Fruit fly (Drosophila melanogaster) whole organism, embryonic: ENCODE measurements around the gene CG15203.
A peak's percentile ranks its signal among the peaks of the same experiment; 100 is the strongest.

Experiments
- Atf3 ChIP-seq: fragments of 200-800 bp; sonication (Bioruptor generic); optimal IDR thresholded peaks from 3 replicates; lab custom pipeline; 2016; ENCODE audit warnings: missing biosample characterization, missing genetic modification characterization
- B-H1 ChIP-seq: fragments of 200-800 bp; sonication (Bioruptor generic); IDR thresholded peaks from 3 replicates; pipeline ENCODE4 v1.3.6; 2022; ENCODE audit warnings: missing biosample characterization, missing genetic modification characterization
- Blimp-1 ChIP-seq: fragments of 200-800 bp; sonication (Bioruptor generic); optimal IDR thresholded peaks from 3 replicates; lab custom pipeline; 2018; ENCODE audit warnings: missing biosample characterization, missing genetic modification characterization, mild to moderate bottlenecking, moderate library complexity, missing genetic modification reagents
- CG10147 ChIP-seq: fragments of 200-800 bp; sonication (Bioruptor generic); optimal IDR thresholded peaks from 2 replicates; lab custom pipeline; 2019; ENCODE audit warnings: missing biosample characterization, mild to moderate bottlenecking, missing genetic modification characterization, moderate library complexity
- CG12299 ChIP-seq: fragments of 200-800 bp; sonication (Bioruptor generic); optimal IDR thresholded peaks from 2 replicates; lab custom pipeline; 2018; ENCODE audit warnings: missing biosample characterization, mild to moderate bottlenecking, missing genetic modification characterization
- CG13287 ChIP-seq: fragments of 200-800 bp; sonication (Bioruptor generic); IDR thresholded peaks from 2 replicates; pipeline ENCODE4 v1.3.6; 2022; ENCODE audit warnings: missing biosample characterization, missing genetic modification characterization; ENCODE audit not compliant: partially characterized antibody
- CG14050 ChIP-seq: fragments of 200-800 bp; sonication (Bioruptor generic); IDR thresholded peaks from 3 replicates; pipeline ENCODE4 v1.3.6; 2022; ENCODE audit warnings: missing biosample characterization, missing genetic modification characterization
- CG14860 ChIP-seq: fragments of 200-800 bp; sonication (Bioruptor generic); IDR thresholded peaks from 3 replicates; pipeline ENCODE4 v1.3.6; 2022; ENCODE audit warnings: missing biosample characterization, missing genetic modification characterization; ENCODE audit not compliant: partially characterized antibody
- CG17385 ChIP-seq: fragments of 200-800 bp; sonication (Bioruptor generic); optimal IDR thresholded peaks from 3 replicates; lab custom pipeline; 2018; ENCODE audit warnings: missing biosample characterization, mild to moderate bottlenecking, missing genetic modification characterization
- CG18476 ChIP-seq: fragments of 200-800 bp; sonication (Bioruptor generic); optimal IDR thresholded peaks from 2 replicates; lab custom pipeline; 2016; ENCODE audit warnings: missing biosample characterization, mild to moderate bottlenecking, missing genetic modification characterization
- CG2120 ChIP-seq: fragments of 200-800 bp; sonication (Bioruptor generic); optimal IDR thresholded peaks from 3 replicates; lab custom pipeline; 2016; ENCODE audit warnings: missing biosample characterization, missing genetic modification characterization
- CG2199 ChIP-seq: fragments of 200-800 bp; sonication (Bioruptor generic); IDR thresholded peaks from 3 replicates; pipeline ENCODE4 v1.3.6; 2022; ENCODE audit warnings: missing biosample characterization, missing genetic modification characterization
- CG3065 ChIP-seq: fragments of 200-800 bp; sonication (Bioruptor generic); optimal IDR thresholded peaks from 2 replicates; lab custom pipeline; 2016; ENCODE audit warnings: missing biosample characterization, missing genetic modification characterization
- CG32772 ChIP-seq: fragments of 200-800 bp; sonication (Bioruptor generic); IDR thresholded peaks from 2 replicates; pipeline ENCODE4 v1.3.6; 2022; ENCODE audit warnings: missing biosample characterization, missing genetic modification characterization
- CG4730 ChIP-seq: fragments of 200-800 bp; sonication (Bioruptor generic); IDR thresholded peaks from 2 replicates; pipeline ENCODE4 v1.3.6; 2022; ENCODE audit warnings: missing biosample characterization, missing genetic modification characterization
- CG6175 ChIP-seq: fragments of 200-800 bp; sonication (Bioruptor generic); IDR thresholded peaks from 3 replicates; pipeline ENCODE4 v1.3.6; 2022; ENCODE audit warnings: missing biosample characterization, missing genetic modification characterization
- CG6689 ChIP-seq: fragments of 200-800 bp; sonication (Bioruptor generic); IDR thresholded peaks from 2 replicates; pipeline ENCODE4 v1.3.6; 2022; ENCODE audit warnings: missing biosample characterization, missing genetic modification characterization
- CG6854 ChIP-seq: fragments of 200-800 bp; sonication (Bioruptor generic); optimal IDR thresholded peaks from 3 replicates; lab custom pipeline; 2017; ENCODE audit warnings: missing biosample characterization, mild to moderate bottlenecking, missing genetic modification characterization
- CG7745 ChIP-seq: fragments of 200-800 bp; sonication (Bioruptor generic); optimal IDR thresholded peaks from 2 replicates; lab custom pipeline; 2018; ENCODE audit warnings: missing biosample characterization, mild to moderate bottlenecking, missing genetic modification characterization, moderate library complexity
- CG7963 ChIP-seq: fragments of 200-800 bp; sonication (Bioruptor generic); IDR thresholded peaks from 3 replicates; pipeline ENCODE4 v1.3.6; 2022; ENCODE audit warnings: missing biosample characterization, missing genetic modification characterization; ENCODE audit not compliant: partially characterized antibody
- CG8359 ChIP-seq: fragments of 200-800 bp; sonication (Bioruptor generic); optimal IDR thresholded peaks from 2 replicates; lab custom pipeline; 2017; ENCODE audit warnings: missing biosample characterization, mild to moderate bottlenecking, missing genetic modification characterization, borderline replicate concordance
- CG8478 ChIP-seq: fragments of >200 bp; optimal IDR thresholded peaks from 2 replicates; lab custom pipeline; 2018
- CG9609 ChIP-seq: fragments of 200-800 bp; sonication (Bioruptor generic); optimal IDR thresholded peaks from 3 replicates; lab custom pipeline; 2016; ENCODE audit warnings: missing biosample characterization, missing genetic modification characterization
- CG9797 ChIP-seq: fragments of 200-800 bp; sonication (Bioruptor generic); optimal IDR thresholded peaks from 3 replicates; lab custom pipeline; 2018; ENCODE audit warnings: missing biosample characterization, mild to moderate bottlenecking, missing genetic modification characterization
- Chrac-16 ChIP-seq: fragments of 200-800 bp; sonication (Bioruptor generic); optimal IDR thresholded peaks from 3 replicates; lab custom pipeline; 2016; ENCODE audit warnings: missing biosample characterization, missing genetic modification characterization
- D19B ChIP-seq: fragments of 200-800 bp; sonication (Bioruptor generic); optimal IDR thresholded peaks from 2 replicates; lab custom pipeline; 2017; ENCODE audit warnings: missing biosample characterization, mild to moderate bottlenecking, missing genetic modification characterization
- Dp ChIP-seq: fragments of 200-800 bp; sonication (Bioruptor generic); optimal IDR thresholded peaks from 2 replicates; lab custom pipeline; 2018; ENCODE audit warnings: missing biosample characterization, mild to moderate bottlenecking, missing genetic modification characterization, moderate library complexity
- E2f2 ChIP-seq: fragments of 200-800 bp; sonication (Bioruptor generic); IDR thresholded peaks from 2 replicates; pipeline ENCODE4 v1.3.6; 2022; ENCODE audit warnings: missing biosample characterization, missing genetic modification characterization
- HmgD ChIP-seq: fragments of 200-800 bp; sonication (Bioruptor generic); optimal IDR thresholded peaks from 3 replicates; lab custom pipeline; 2016; ENCODE audit warnings: missing biosample characterization, missing genetic modification characterization
- Hr3 ChIP-seq: fragments of 200-800 bp; sonication (Bioruptor generic); optimal IDR thresholded peaks from 3 replicates; lab custom pipeline; 2016; ENCODE audit warnings: missing biosample characterization, missing genetic modification characterization
- Hr39 ChIP-seq: fragments of >200 bp; optimal IDR thresholded peaks from 2 replicates; lab custom pipeline; 2017
- NK7.1 ChIP-seq: fragments of 200-800 bp; sonication (Bioruptor generic); optimal IDR thresholded peaks from 3 replicates; lab custom pipeline; 2016; ENCODE audit warnings: missing biosample characterization, missing genetic modification characterization
- Pdp1 ChIP-seq, 2 experiments: fragments of 200-800 bp; sonication (Bioruptor generic); optimal IDR thresholded peaks; 3 replicates each; lab custom pipeline; 2016; ENCODE audit warnings: missing biosample characterization in 2 of 2, missing genetic modification characterization in 2 of 2, mild to moderate bottlenecking in 1 of 2, moderate library complexity in 1 of 2
- Ravus ChIP-seq: fragments of 200-800 bp; sonication (Bioruptor generic); IDR thresholded peaks from 2 replicates; pipeline ENCODE4 v1.3.6; 2022; ENCODE audit warnings: missing biosample characterization, missing genetic modification characterization
- Side ChIP-seq: fragments of 200-800 bp; sonication (Bioruptor generic); optimal IDR thresholded peaks from 2 replicates; lab custom pipeline; 2016; ENCODE audit warnings: missing biosample characterization, missing genetic modification characterization
- Sin3A ChIP-seq: fragments of >200 bp; optimal IDR thresholded peaks from 2 replicates; lab custom pipeline; 2018
- Taf1 ChIP-seq: fragments of 200-800 bp; sonication (Bioruptor generic); IDR thresholded peaks from 2 replicates; pipeline ENCODE4 v1.3.6; 2022; ENCODE audit warnings: missing biosample characterization, missing genetic modification characterization
- bowl ChIP-seq: fragments of 200-800 bp; sonication (Bioruptor generic); IDR thresholded peaks from 2 replicates; pipeline ENCODE4 v1.3.6; 2022; ENCODE audit warnings: missing biosample characterization, missing genetic modification characterization
- crc ChIP-seq: fragments of 200-800 bp; sonication (Bioruptor generic); optimal IDR thresholded peaks from 2 replicates; lab custom pipeline; 2016; ENCODE audit warnings: missing biosample characterization, missing genetic modification characterization
- exex ChIP-seq: fragments of 200-800 bp; sonication (Bioruptor generic); optimal IDR thresholded peaks from 4 replicates; lab custom pipeline; 2018; ENCODE audit warnings: missing biosample characterization, mild to moderate bottlenecking, missing genetic modification characterization, moderate library complexity
- fd3F ChIP-seq: fragments of 200-800 bp; sonication (Bioruptor generic); optimal IDR thresholded peaks from 2 replicates; lab custom pipeline; 2018; ENCODE audit warnings: missing biosample characterization, mild to moderate bottlenecking, missing genetic modification characterization, moderate library complexity
- grn ChIP-seq: fragments of 200-800 bp; sonication (Bioruptor generic); optimal IDR thresholded peaks from 3 replicates; lab custom pipeline; 2017; ENCODE audit warnings: missing biosample characterization, missing genetic modification characterization
- hb ChIP-seq: fragments of 200-800 bp; sonication (Bioruptor generic); IDR thresholded peaks from 3 replicates; pipeline ENCODE4 v1.3.6; 2022; ENCODE audit warnings: missing biosample characterization, missing genetic modification characterization; ENCODE audit not compliant: partially characterized antibody
- hth ChIP-seq: fragments of >200 bp; optimal IDR thresholded peaks from 2 replicates; lab custom pipeline; 2017; ENCODE audit warnings: inconsistent platforms
- luna ChIP-seq: fragments of 200-800 bp; sonication (Bioruptor generic); optimal IDR thresholded peaks from 2 replicates; lab custom pipeline; 2016; ENCODE audit warnings: missing biosample characterization, missing genetic modification characterization
- rib ChIP-seq: fragments of 200-800 bp; sonication (Bioruptor generic); IDR thresholded peaks from 2 replicates; pipeline ENCODE4 v1.3.6; 2022; ENCODE audit warnings: missing biosample characterization, missing genetic modification characterization
- sd ChIP-seq: fragments of 200-800 bp; sonication (Bioruptor generic); optimal IDR thresholded peaks from 3 replicates; lab custom pipeline; 2018; ENCODE audit warnings: missing biosample characterization, mild to moderate bottlenecking, missing genetic modification characterization, moderate library complexity
- sna ChIP-seq: fragments of 200-800 bp; sonication (Bioruptor generic); IDR thresholded peaks from 2 replicates; pipeline ENCODE4 v1.3.6; 2022; ENCODE audit warnings: missing biosample characterization, missing genetic modification characterization; ENCODE audit not compliant: partially characterized antibody
- ttk ChIP-seq: fragments of 200-800 bp; sonication (Bioruptor generic); IDR thresholded peaks from 2 replicates; pipeline ENCODE4 v2.1.2; 2022; ENCODE audit warnings: missing biosample characterization, missing genetic modification characterization
- usp ChIP-seq: fragments of >200 bp; optimal IDR thresholded peaks from 2 replicates; lab custom pipeline; 2017; ENCODE audit warnings: missing biosample characterization, missing genetic modification characterization
- vfl ChIP-seq: fragments of 200-800 bp; sonication (Bioruptor generic); optimal IDR thresholded peaks from 2 replicates; lab custom pipeline; 2016; ENCODE audit warnings: missing biosample characterization, missing genetic modification characterization
- vnd ChIP-seq: fragments of 200-800 bp; sonication (Bioruptor generic); IDR thresholded peaks from 3 replicates; pipeline ENCODE4 v1.3.6; 2022; ENCODE audit warnings: missing biosample characterization, missing genetic modification characterization; ENCODE audit not compliant: partially characterized antibody
- vvl ChIP-seq: fragments of 200-800 bp; sonication (Bioruptor generic); IDR thresholded peaks from 2 replicates; pipeline ENCODE4 v1.3.6; 2022; ENCODE audit warnings: missing biosample characterization, missing genetic modification characterization
- yki ChIP-seq: fragments of >200 bp; optimal IDR thresholded peaks from 3 replicates; lab custom pipeline; 2018

CG15203 gene

DNA sequence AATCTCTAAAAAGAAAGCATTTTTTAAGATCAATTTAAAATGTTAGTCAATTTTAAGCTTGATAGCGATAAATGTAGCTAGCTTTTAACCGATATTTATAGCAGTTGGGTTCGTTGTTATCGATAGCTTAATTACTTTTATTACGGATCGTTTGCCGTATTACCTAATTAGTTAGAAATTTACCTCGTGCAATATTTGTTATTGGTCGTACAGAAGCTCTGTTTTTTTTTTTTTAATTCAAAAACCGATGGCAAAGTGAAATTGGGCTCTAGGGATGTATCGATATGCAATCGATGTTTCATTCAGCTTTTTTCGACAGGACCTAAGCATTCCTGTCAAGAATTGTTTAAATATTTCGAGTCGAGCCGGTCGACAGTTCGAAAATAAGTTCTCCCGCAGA lies 25.8 kb downstream of the CG15203 start, which contains the start of gene CG2061 (continued):
- TF ChIP-seq CG13287 (GFP tag; lab: Robert Waterston, UW): peak; percentile 81
- TF ChIP-seq CG18476 (GFP tag; lab: Kevin White, UChicago): no peak
- no peak for TF ChIP-seq CG6175 (GFP tag; lab: Robert Waterston, UW)
- no peak for TF ChIP-seq NK7.1 (GFP tag; lab: Kevin White, UChicago)
- TF ChIP-seq CG2199 (GFP tag; lab: Robert Waterston, UW): no peak
- TF ChIP-seq CG14860 (GFP tag; lab: Robert Waterston, UW): peak; percentile 84
- TF ChIP-seq Atf3 (GFP tag; lab: Kevin White, UChicago): no peak
- peak; percentile 57 for TF ChIP-seq E2f2 (GFP tag; lab: Robert Waterston, UW)
- TF ChIP-seq Pdp1 (GFP tag; optimal IDR thresholded peaks at IDR 0.05; lab: Kevin White, UChicago): peak in 1 of 2 experiments; percentile 14
- no peak for TF ChIP-seq CG7745 (tag; lab: Kevin White, UChicago)
- no peak for TF ChIP-seq hth (lab: Kevin White, UChicago)
- no peak for TF ChIP-seq vvl
- TF ChIP-seq Taf1 (GFP tag; lab: Robert Waterston, UW): no peak
- TF ChIP-seq CG9609: no peak
- no peak for TF ChIP-seq Side (GFP tag; lab: Kevin White, UChicago)
- no peak for TF ChIP-seq Sin3A (lab: Kevin White, UChicago)
- no peak for TF ChIP-seq HmgD
- no peak for TF ChIP-seq CG6689
- no peak for TF ChIP-seq ttk (GFP tag; lab: Robert Waterston, UW)
- TF ChIP-seq rib (GFP tag; lab: Robert Waterston, UW): no peak
- no peak for TF ChIP-seq luna
- no peak for TF ChIP-seq CG9797 (GFP tag; lab: Kevin White, UChicago)
- no peak for TF ChIP-seq Hr39
- no peak for TF ChIP-seq Hr3 (GFP tag; lab: Kevin White, UChicago)
- TF ChIP-seq yki (lab: Kevin White, UChicago): no peak
- no peak for TF ChIP-seq CG3065 (GFP tag; lab: Kevin White, UChicago)
- no peak for TF ChIP-seq bowl (GFP tag; lab: Robert Waterston, UW)
- TF ChIP-seq sd (tag; lab: Kevin White, UChicago): no peak
- TF ChIP-seq CG2120 (GFP tag; lab: Kevin White, UChicago): no peak
- no peak for TF ChIP-seq CG8359 (GFP tag; lab: Kevin White, UChicago)
- peak; percentile 65 for TF ChIP-seq hb (GFP tag; lab: Robert Waterston, UW)
- no peak for TF ChIP-seq grn
- TF ChIP-seq CG10147 (GFP tag; lab: Kevin White, UChicago): no peak
- peak; percentile 68 for TF ChIP-seq vnd (GFP tag; lab: Robert Waterston, UW)
- TF ChIP-seq CG6854 (GFP tag; lab: Kevin White, UChicago): no peak
- TF ChIP-seq CG4730: no peak
- no peak for TF ChIP-seq CG12299
- no peak for TF ChIP-seq Chrac-16 (GFP tag; lab: Kevin White, UChicago)
- peak; percentile 74 for TF ChIP-seq sna (GFP tag; lab: Robert Waterston, UW)
- TF ChIP-seq D19B: no peak
- TF ChIP-seq crc (GFP tag; lab: Kevin White, UChicago): no peak
- TF ChIP-seq Ravus (GFP tag; lab: Robert Waterston, UW): no peak
- TF ChIP-seq Dp (GFP tag; lab: Kevin White, UChicago): peak; percentile 38
- TF ChIP-seq CG17385 (GFP tag; lab: Kevin White, UChicago): no peak
- TF ChIP-seq CG32772: no peak
- TF ChIP-seq usp (GFP tag; lab: Kevin White, UChicago): no peak
- no peak for TF ChIP-seq B-H1 (GFP tag; lab: Robert Waterston, UW)
- TF ChIP-seq fd3F (GFP tag; lab: Kevin White, UChicago): no peak
- no peak for TF ChIP-seq vfl
- TF ChIP-seq CG7963 (GFP tag; lab: Robert Waterston, UW): peak; percentile 52; the same call in 1 of the 3 replicates
- TF ChIP-seq exex (tag; lab: Kevin White, UChicago): peak; percentile 13
- TF ChIP-seq CG14050: no peak
- no peak for TF ChIP-seq Blimp-1 (GFP tag; lab: Kevin White, UChicago)
- TF ChIP-seq CG8478 (lab: Kevin White, UChicago): no peak
